Worm (Caenorhabditis elegans): Measurements from ENCODE around the gene acdh-8.
"Not testable (repeated sequence)": the region's sequence is repeated elsewhere in the genome, so short reads cannot be mapped to it uniquely, and the experiment has no call there.

ce11 chrII:5757656-5758055 lies 36.6 kb upstream of the acdh-8 start, which contains the start of the genes F10C1.3 and F10C1.23:
- TF ChIP-seq pqm-1 (tag; optimal IDR thresholded peaks at IDR 0.05); mdl-1 (tag; optimal IDR thresholded peaks at IDR 0.05); nhr-28 (tag; optimal IDR thresholded peaks at IDR 0.05); nhr-11 (tag; optimal IDR thresholded peaks at IDR 0.05); elt-3 (tag; optimal IDR thresholded peaks at IDR 0.05); ama-1 (optimal IDR thresholded peaks at IDR 0.05): not testable (repeated sequence)

Data from whole organism, L1 larva.